Fruit fly (Drosophila melanogaster): ENCODE measurements around the gene CG12155.

The CG12155 gene

DNA sequence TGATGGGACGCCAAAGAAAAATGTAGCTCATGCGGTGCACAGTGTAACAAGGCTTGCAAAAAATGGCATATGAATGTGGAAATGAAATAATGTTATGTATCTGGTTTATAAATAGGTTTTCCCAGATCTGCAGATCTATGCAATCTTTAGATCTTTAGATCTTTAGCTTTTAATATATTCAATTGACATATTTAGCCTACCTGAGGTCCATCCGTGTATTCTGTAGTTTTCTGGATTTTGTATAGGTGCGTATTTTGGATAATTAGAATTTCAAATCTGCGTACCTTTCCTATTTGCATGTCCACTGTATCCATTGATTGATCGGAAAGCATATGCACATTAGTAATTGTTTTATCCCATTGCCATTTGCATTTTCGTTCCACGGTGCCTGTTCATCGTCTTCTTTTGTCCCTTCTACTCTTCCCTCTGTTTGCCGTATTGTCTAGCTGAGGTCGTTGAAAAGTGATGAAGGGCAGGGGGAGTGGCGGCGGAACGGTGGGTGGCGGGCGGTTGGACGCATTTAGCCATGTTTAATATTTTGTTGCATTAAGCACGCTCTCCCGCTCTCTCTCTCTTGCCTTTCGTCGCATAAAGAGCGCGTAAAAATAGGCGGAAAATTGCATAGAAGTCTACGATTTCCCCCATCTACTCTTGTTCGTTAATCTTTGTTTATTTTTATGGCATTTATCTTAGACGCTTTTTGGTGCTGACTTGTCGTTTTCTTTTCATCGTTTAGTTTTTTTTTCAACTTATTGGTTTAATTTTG is 19.4 kb upstream of the CG12155 start, which contains the start of gene CHES-1-like (continued):
- TF ChIP-seq Meics (GFP tag; optimal IDR thresholded peaks at IDR 0.05), result peak; percentile 92
- TF ChIP-seq Elba2 (GFP tag; optimal IDR thresholded peaks at IDR 0.05), result peak; percentile 45
- TF ChIP-seq bcd (GFP tag; optimal IDR thresholded peaks at IDR 0.05), result peak; percentile 94
- TF ChIP-seq pros (GFP tag; optimal IDR thresholded peaks at IDR 0.05), result peak; percentile 53
- TF ChIP-seq CG16815 (GFP tag; optimal IDR thresholded peaks at IDR 0.05), result peak; percentile 85
- peak; percentile 44; the same call in 1 of the 2 replicates for TF ChIP-seq Taf1 (GFP tag; IDR thresholded peaks at IDR 0.05)
- TF ChIP-seq Atf6 (GFP tag; IDR thresholded peaks at IDR 0.05), result peak; percentile 83
- TF ChIP-seq oc (tag; optimal IDR thresholded peaks at IDR 0.05), result peak; percentile 74
- peak; percentile 68 for TF ChIP-seq dimm (GFP tag; IDR thresholded peaks at IDR 0.05)
- peak; percentile 76; the same call in 1 of the 2 replicates for TF ChIP-seq CG32767 (GFP tag; IDR thresholded peaks at IDR 0.05)
- TF ChIP-seq CG10209 (GFP tag; optimal IDR thresholded peaks at IDR 0.05), result peak; percentile 93
- TF ChIP-seq CG14014 (GFP tag; IDR thresholded peaks at IDR 0.05), result peak; percentile 81
- peak; percentile 68 for TF ChIP-seq Spps (tag; optimal IDR thresholded peaks at IDR 0.05)
- peak; percentile 84 for TF ChIP-seq CG4282 (GFP tag; optimal IDR thresholded peaks at IDR 0.05)
- peak; percentile 61; the same call in 1 of the 3 replicates for TF ChIP-seq ken (GFP tag; IDR thresholded peaks at IDR 0.05)
- TF ChIP-seq CG3065 (GFP tag; optimal IDR thresholded peaks at IDR 0.05), result peak; percentile 50
- TF ChIP-seq CG10267 (tag; optimal IDR thresholded peaks at IDR 0.05), result peak; percentile 82
- 0 out of 2 replicates have a peak, but pooled peaks have one; percentile 30 for TF ChIP-seq CG17612 (GFP tag; IDR thresholded peaks at IDR 0.05)
- TF ChIP-seq crol (GFP tag; IDR thresholded peaks at IDR 0.05), result peak; percentile 96
- TF ChIP-seq mam (GFP tag; optimal IDR thresholded peaks at IDR 0.05), result peak; percentile 87
- no peak for TF ChIP-seq pzg (GFP tag; optimal IDR thresholded peaks at IDR 0.05)
- TF ChIP-seq CG8944 (GFP tag; optimal IDR thresholded peaks at IDR 0.05), result peak; percentile 81
- peak; percentile 46 for TF ChIP-seq CG15073 (GFP tag; optimal IDR thresholded peaks at IDR 0.05)
- 0 out of 2 replicates have a peak, but pooled peaks have one; percentile 25 for TF ChIP-seq Scr (GFP tag; IDR thresholded peaks at IDR 0.05; ENCODE audit: partially characterized antibody)
- TF ChIP-seq cg (GFP tag; optimal IDR thresholded peaks at IDR 0.05), result no peak
- TF ChIP-seq CG17802 (tag; optimal IDR thresholded peaks at IDR 0.05), result peak; percentile 45
- TF ChIP-seq gsb-n (tag; optimal IDR thresholded peaks at IDR 0.05), result peak; percentile 81
- peak; percentile 83 for TF ChIP-seq vvl (GFP tag; IDR thresholded peaks at IDR 0.05)
- peak; percentile 85 for TF ChIP-seq nerfin-1 (tag; optimal IDR thresholded peaks at IDR 0.05)
- peak; percentile 78 for TF ChIP-seq klu (GFP tag; IDR thresholded peaks at IDR 0.05)
- peak; percentile 72; the same call in 1 of the 2 replicates for TF ChIP-seq CG7372 (GFP tag; IDR thresholded peaks at IDR 0.05)
- peak; percentile 91 for TF ChIP-seq bab2 (GFP tag; optimal IDR thresholded peaks at IDR 0.05)
- TF ChIP-seq yki (optimal IDR thresholded peaks at IDR 0.05), result no peak
- peak; percentile 52 for TF ChIP-seq lbe (GFP tag; optimal IDR thresholded peaks at IDR 0.05)
- peak; percentile 88 for TF ChIP-seq CG18599 (GFP tag; optimal IDR thresholded peaks at IDR 0.05)
- peak; percentile 69 for TF ChIP-seq CG14667 (GFP tag; IDR thresholded peaks at IDR 0.05)
- TF ChIP-seq esg (GFP tag; conservative IDR thresholded peaks at IDR 0.05), result peak; percentile 87
- no peak for TF ChIP-seq Doc3 (GFP tag; IDR thresholded peaks at IDR 0.05; ENCODE audit: partially characterized antibody)
- TF ChIP-seq CG31365 (tag; optimal IDR thresholded peaks at IDR 0.05), result peak; percentile 44
- peak; percentile 57 for TF ChIP-seq da (GFP tag; optimal IDR thresholded peaks at IDR 0.05)
- TF ChIP-seq Stat92E (GFP tag; optimal IDR thresholded peaks at IDR 0.05), result peak in 2 of 3 experiments; percentile 30 to 55
- peak; percentile 89 for TF ChIP-seq kay (GFP tag; optimal IDR thresholded peaks at IDR 0.05)
- TF ChIP-seq lab (GFP tag; optimal IDR thresholded peaks at IDR 0.05), result peak; percentile 91
- peak; percentile 94 for TF ChIP-seq BtbVII (GFP tag; optimal IDR thresholded peaks at IDR 0.05)
- peak; percentile 84; the same call in 2 of the 3 replicates for TF ChIP-seq so (GFP tag; IDR thresholded peaks at IDR 0.05)
- no peak for TF ChIP-seq sc (optimal IDR thresholded peaks at IDR 0.05)
- peak; percentile 90 for TF ChIP-seq sc (GFP tag; optimal IDR thresholded peaks at IDR 0.05)
- no peak for TF ChIP-seq Sin3A (optimal IDR thresholded peaks at IDR 0.05)
- peak; percentile 92 for TF ChIP-seq dysf (GFP tag; IDR thresholded peaks at IDR 0.05)

Data from whole organism, embryonic.